Worm (Caenorhabditis elegans) whole organism, midembryonic: Measurements from ENCODE around the gene pigq-1.

Experiments
- T22C8.4 ChIP-seq: fragments of 200-800 bp; sonication (Bioruptor generic); IDR thresholded peaks from 2 replicates; pipeline ENCODE4 v1.3.6; 2022; ENCODE audit warnings: missing genetic modification characterization, missing compliant biosample characterization
- ztf-29 ChIP-seq: fragments of 200-800 bp; sonication (Bioruptor generic); IDR thresholded peaks from 2 replicates; pipeline ENCODE4 v1.3.6; 2022; ENCODE audit warnings: missing genetic modification reagents, missing genetic modification characterization, missing compliant biosample characterization

- TF ChIP-seq T22C8.4: no peak
- TF ChIP-seq ztf-29: no peak
Measured at ce11 chrIV:11124674-11125073, 22.4 kb downstream of the pigq-1 start, which contains the start of gene spo-11.
